Fruit fly (Drosophila melanogaster) whole organism, embryonic: ENCODE measurements around the gene Ssu72.

ENCODE experiments used
- B-H2 ChIP-seq: fragments of 200-800 bp; sonication (Bioruptor generic); optimal IDR thresholded peaks from 2 replicates; lab custom pipeline; 2018; ENCODE audit warnings: missing biosample characterization, mild to moderate bottlenecking, missing genetic modification characterization
- Bgb ChIP-seq: fragments of 200-800 bp; sonication (Bioruptor generic); IDR thresholded peaks from 2 replicates; pipeline ENCODE4 v1.3.6; 2022; ENCODE audit warnings: missing biosample characterization, missing genetic modification characterization; ENCODE audit not compliant: partially characterized antibody
- CG13123 ChIP-seq: fragments of 200-800 bp; sonication (Bioruptor generic); optimal IDR thresholded peaks from 2 replicates; lab custom pipeline; 2016; ENCODE audit warnings: missing biosample characterization, missing genetic modification characterization
- CG15011 ChIP-seq: fragments of 200-800 bp; sonication (Bioruptor generic); optimal IDR thresholded peaks from 3 replicates; lab custom pipeline; 2018; ENCODE audit warnings: missing biosample characterization, mild to moderate bottlenecking, missing genetic modification characterization
- CG15696 ChIP-seq: fragments of 200-800 bp; sonication (Bioruptor generic); optimal IDR thresholded peaks from 2 replicates; lab custom pipeline; 2019; ENCODE audit warnings: missing biosample characterization, mild to moderate bottlenecking, missing genetic modification characterization, moderate library complexity
- CG1792 ChIP-seq: fragments of 200-800 bp; sonication (Bioruptor generic); optimal IDR thresholded peaks from 2 replicates; lab custom pipeline; 2016; ENCODE audit warnings: missing biosample characterization, missing genetic modification characterization
- CG2875 ChIP-seq: fragments of 200-800 bp; sonication (Bioruptor generic); optimal IDR thresholded peaks from 2 replicates; lab custom pipeline; 2017; ENCODE audit warnings: missing biosample characterization, mild to moderate bottlenecking, missing genetic modification characterization, missing genetic modification reagents
- CG30431 ChIP-seq: fragments of 200-800 bp; sonication (Bioruptor generic); optimal IDR thresholded peaks from 2 replicates; lab custom pipeline; 2017; ENCODE audit warnings: missing biosample characterization, missing genetic modification characterization
- CG31224 ChIP-seq: fragments of 200-800 bp; sonication (Bioruptor generic); IDR thresholded peaks from 2 replicates; pipeline ENCODE4 v1.3.6; 2022; ENCODE audit warnings: missing biosample characterization, missing genetic modification characterization
- CG31365 ChIP-seq: fragments of 200-800 bp; sonication (Bioruptor generic); optimal IDR thresholded peaks from 2 replicates; lab custom pipeline; 2018; ENCODE audit warnings: missing biosample characterization, mild to moderate bottlenecking, missing genetic modification characterization
- CG3163 ChIP-seq: fragments of 200-800 bp; sonication (Bioruptor generic); optimal IDR thresholded peaks from 3 replicates; lab custom pipeline; 2016; ENCODE audit warnings: missing biosample characterization, missing genetic modification characterization
- CG33213 ChIP-seq: fragments of 200-800 bp; sonication (Bioruptor generic); optimal IDR thresholded peaks from 3 replicates; lab custom pipeline; 2016; ENCODE audit warnings: missing biosample characterization, missing genetic modification characterization
- CG4730 ChIP-seq: fragments of 200-800 bp; sonication (Bioruptor generic); IDR thresholded peaks from 2 replicates; pipeline ENCODE4 v1.3.6; 2022; ENCODE audit warnings: missing biosample characterization, missing genetic modification characterization
- CG5953 ChIP-seq: fragments of 200-800 bp; sonication (Bioruptor generic); IDR thresholded peaks from 2 replicates; pipeline ENCODE4 v1.3.6; 2022; ENCODE audit warnings: missing biosample characterization, missing genetic modification characterization
- CG6175 ChIP-seq: fragments of 200-800 bp; sonication (Bioruptor generic); IDR thresholded peaks from 3 replicates; pipeline ENCODE4 v1.3.6; 2022; ENCODE audit warnings: missing biosample characterization, missing genetic modification characterization
- CG6683 ChIP-seq: fragments of 200-800 bp; sonication (Bioruptor generic); optimal IDR thresholded peaks from 2 replicates; lab custom pipeline; 2017; ENCODE audit warnings: missing biosample characterization, mild to moderate bottlenecking, missing genetic modification characterization, missing genetic modification reagents
- CG7839 ChIP-seq: fragments of 200-800 bp; sonication (Bioruptor generic); optimal IDR thresholded peaks from 3 replicates; lab custom pipeline; 2018; ENCODE audit warnings: missing biosample characterization, mild to moderate bottlenecking, missing genetic modification characterization, moderate library complexity
- CG8281 ChIP-seq: fragments of 200-800 bp; sonication (Bioruptor generic); optimal IDR thresholded peaks from 2 replicates; lab custom pipeline; 2018; ENCODE audit warnings: missing biosample characterization, mild to moderate bottlenecking, missing genetic modification characterization, moderate library complexity
- CoRest ChIP-seq: fragments of 200-800 bp; sonication (Bioruptor generic); optimal IDR thresholded peaks from 3 replicates; lab custom pipeline; 2018; ENCODE audit warnings: missing biosample characterization, mild to moderate bottlenecking, missing genetic modification characterization, moderate library complexity
- CrebB ChIP-seq: fragments of 200-800 bp; sonication (Bioruptor generic); optimal IDR thresholded peaks from 3 replicates; lab custom pipeline; 2018; ENCODE audit warnings: missing biosample characterization, mild to moderate bottlenecking, missing genetic modification characterization
- Dip2 ChIP-seq: fragments of 200-800 bp; sonication (Bioruptor generic); IDR thresholded peaks from 2 replicates; pipeline ENCODE4 v1.3.6; 2022; ENCODE audit warnings: missing biosample characterization, missing genetic modification characterization
- Drgx ChIP-seq: fragments of 200-800 bp; sonication (Bioruptor generic); IDR thresholded peaks from 2 replicates; pipeline ENCODE4 v1.3.6; 2022; ENCODE audit warnings: missing biosample characterization, missing genetic modification characterization
- Fer1 ChIP-seq: fragments of 200-800 bp; sonication (Bioruptor generic); optimal IDR thresholded peaks from 2 replicates; lab custom pipeline; 2017; ENCODE audit warnings: missing biosample characterization, mild to moderate bottlenecking, missing genetic modification characterization
- Fer2 ChIP-seq: fragments of 200-800 bp; sonication (Bioruptor generic); optimal IDR thresholded peaks from 2 replicates; lab custom pipeline; 2018; ENCODE audit warnings: missing biosample characterization, mild to moderate bottlenecking, missing genetic modification characterization, moderate library complexity
- Hey ChIP-seq: fragments of 200-800 bp; sonication (Bioruptor generic); optimal IDR thresholded peaks from 3 replicates; lab custom pipeline; 2018; ENCODE audit warnings: missing biosample characterization, mild to moderate bottlenecking, missing genetic modification characterization
- Nf-YA ChIP-seq: fragments of 200-800 bp; sonication (Bioruptor generic); IDR thresholded peaks from 2 replicates; pipeline ENCODE4 v1.3.6; 2022; ENCODE audit warnings: missing biosample characterization, missing genetic modification characterization
- Sox100B ChIP-seq: fragments of 200-800 bp; sonication (Bioruptor generic); optimal IDR thresholded peaks from 3 replicates; lab custom pipeline; 2018; ENCODE audit warnings: missing biosample characterization, mild to moderate bottlenecking, missing genetic modification characterization
- Sry-δ ChIP-seq: fragments of 200-800 bp; sonication (Bioruptor generic); optimal IDR thresholded peaks from 2 replicates; lab custom pipeline; 2016; ENCODE audit warnings: missing biosample characterization, missing genetic modification characterization
- Xbp1 ChIP-seq: fragments of 200-800 bp; sonication (Bioruptor generic); optimal IDR thresholded peaks from 3 replicates; lab custom pipeline; 2016; ENCODE audit warnings: missing biosample characterization, mild to moderate bottlenecking, missing genetic modification characterization
- abd-A ChIP-seq: fragments of 200-800 bp; sonication (Bioruptor generic); optimal IDR thresholded peaks from 3 replicates; lab custom pipeline; 2019; ENCODE audit warnings: missing biosample characterization, mild to moderate bottlenecking, missing genetic modification characterization, moderate library complexity
- ash1 ChIP-seq: fragments of 200-800 bp; sonication (Bioruptor generic); optimal IDR thresholded peaks from 2 replicates; lab custom pipeline; 2018; ENCODE audit warnings: missing biosample characterization, mild to moderate bottlenecking, missing genetic modification characterization
- cg ChIP-seq: fragments of 200-800 bp; sonication (Bioruptor generic); optimal IDR thresholded peaks from 3 replicates; lab custom pipeline; 2019; ENCODE audit warnings: missing biosample characterization, mild to moderate bottlenecking, missing genetic modification characterization, moderate library complexity
- crol ChIP-seq: fragments of 200-800 bp; sonication (Bioruptor generic); IDR thresholded peaks from 2 replicates; pipeline ENCODE4 v1.3.6; 2022; ENCODE audit warnings: missing biosample characterization, missing genetic modification characterization
- fd102C ChIP-seq: fragments of 200-800 bp; sonication (Bioruptor generic); optimal IDR thresholded peaks from 2 replicates; lab custom pipeline; 2018; ENCODE audit warnings: missing biosample characterization, mild to moderate bottlenecking, missing genetic modification characterization, moderate library complexity
- ftz-f1 ChIP-seq: fragments of 200-800 bp; sonication (Bioruptor generic); optimal IDR thresholded peaks from 2 replicates; lab custom pipeline; 2016; ENCODE audit warnings: missing biosample characterization, missing genetic modification characterization
- gcm2 ChIP-seq: fragments of 200-800 bp; sonication (Bioruptor generic); optimal IDR thresholded peaks from 2 replicates; lab custom pipeline; 2016; ENCODE audit warnings: missing biosample characterization, missing genetic modification characterization
- hb ChIP-seq: fragments of 200-800 bp; sonication (Bioruptor generic); IDR thresholded peaks from 3 replicates; pipeline ENCODE4 v1.3.6; 2022; ENCODE audit warnings: missing biosample characterization, missing genetic modification characterization; ENCODE audit not compliant: partially characterized antibody
- jigr1 ChIP-seq: fragments of 200-800 bp; sonication (Bioruptor generic); IDR thresholded peaks from 3 replicates; pipeline ENCODE4 v1.3.6; 2022; ENCODE audit warnings: missing biosample characterization, missing genetic modification characterization
- lbe ChIP-seq: fragments of 200-800 bp; sonication (Bioruptor generic); optimal IDR thresholded peaks from 2 replicates; lab custom pipeline; 2016; ENCODE audit warnings: missing biosample characterization, mild to moderate bottlenecking, missing genetic modification characterization
- maf-S ChIP-seq: fragments of 200-800 bp; sonication (Bioruptor generic); optimal IDR thresholded peaks from 2 replicates; lab custom pipeline; 2016; ENCODE audit warnings: missing biosample characterization, missing genetic modification characterization
- nmo ChIP-seq: fragments of 200-800 bp; sonication (Bioruptor generic); optimal IDR thresholded peaks from 2 replicates; lab custom pipeline; 2018; ENCODE audit warnings: missing biosample characterization, mild to moderate bottlenecking, missing genetic modification characterization, moderate library complexity
- pb ChIP-seq: fragments of 200-800 bp; sonication (Bioruptor generic); optimal IDR thresholded peaks from 3 replicates; lab custom pipeline; 2016; ENCODE audit warnings: missing biosample characterization, missing genetic modification characterization
- pho ChIP-seq: fragments of 200-800 bp; sonication (Bioruptor generic); optimal IDR thresholded peaks from 2 replicates; lab custom pipeline; 2016; ENCODE audit warnings: missing biosample characterization, missing genetic modification characterization
- run ChIP-seq: fragments of 200-800 bp; sonication (Bioruptor generic); optimal IDR thresholded peaks from 3 replicates; lab custom pipeline; 2018; ENCODE audit warnings: missing biosample characterization, mild to moderate bottlenecking, missing genetic modification characterization
- tll ChIP-seq, 2 experiments: fragments of 200-800 bp in 1 of 2; fragments of >200 bp in 1 of 2; sonication (Bioruptor generic) in 1 of 2; optimal IDR thresholded peaks; 2 replicates each; lab custom pipeline; 2017 to 2019; ENCODE audit warnings: missing biosample characterization in 2 of 2, missing genetic modification characterization in 2 of 2, mild to moderate bottlenecking in 1 of 2, moderate library complexity in 1 of 2
- ttk ChIP-seq: fragments of 200-800 bp; sonication (Bioruptor generic); IDR thresholded peaks from 2 replicates; pipeline ENCODE4 v2.1.2; 2022; ENCODE audit warnings: missing biosample characterization, missing genetic modification characterization
- tup ChIP-seq: fragments of 200-800 bp; sonication (Bioruptor generic); optimal IDR thresholded peaks from 2 replicates; lab custom pipeline; 2016; ENCODE audit warnings: missing biosample characterization, mild to moderate bottlenecking, missing genetic modification characterization, moderate library complexity
- tx ChIP-seq: fragments of 200-800 bp; sonication (Bioruptor generic); optimal IDR thresholded peaks from 2 replicates; lab custom pipeline; 2016; ENCODE audit warnings: missing biosample characterization, missing genetic modification characterization
- unc-4 ChIP-seq: fragments of 200-800 bp; sonication (Bioruptor generic); IDR thresholded peaks from 2 replicates; pipeline ENCODE4 v1.3.6; 2022; ENCODE audit warnings: missing biosample characterization, missing genetic modification characterization; ENCODE audit not compliant: partially characterized antibody

Gene Ssu72

DNA sequence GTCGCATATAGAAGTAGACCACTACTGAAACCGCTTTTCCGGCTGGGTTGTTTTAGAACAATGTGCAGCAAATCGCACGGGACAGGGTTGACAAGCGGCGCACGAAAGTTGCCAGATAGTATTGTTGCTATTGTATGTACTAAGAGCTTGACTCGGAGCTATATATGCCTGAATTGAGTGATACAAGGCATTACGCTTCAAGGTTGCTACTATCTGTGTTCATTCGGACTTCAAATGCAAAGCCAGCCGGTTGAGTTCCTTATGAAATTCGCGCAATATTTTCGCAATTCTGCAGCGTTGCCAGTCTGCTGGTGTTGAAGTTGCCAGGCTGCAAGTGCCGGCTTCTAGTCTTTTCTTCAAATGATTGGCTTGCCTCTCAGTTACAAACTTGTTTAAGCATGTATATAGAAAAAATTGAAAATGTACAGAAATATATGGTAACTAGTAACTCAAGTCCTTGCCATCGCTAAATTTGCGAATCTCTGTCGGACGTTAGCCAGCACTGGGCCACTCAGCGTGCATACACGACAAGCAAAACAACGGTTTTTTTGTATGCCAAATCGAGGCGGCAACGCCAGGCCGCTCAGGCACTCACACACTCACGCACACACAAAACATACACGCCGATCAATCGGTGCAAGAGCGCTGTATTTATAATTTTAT lies 12.5 kb upstream of the Ssu72 start, which contains the start of the genes Ranbp21 and Elys (continued):
- TF ChIP-seq hb (GFP tag; lab: Robert Waterston, UW) (0 out of 3 replicates have a peak, but pooled peaks have one; percentile 56), CG1792 (GFP tag; lab: Kevin White, UChicago) (peak; percentile 55), lbe (GFP tag; lab: Kevin White, UChicago) (no peak), Fer1 (GFP tag; lab: Kevin White, UChicago) (no peak), CG6683 (no peak), fd102C (GFP tag; lab: Kevin White, UChicago) (no peak), CG6175 (GFP tag; lab: Robert Waterston, UW) (no peak), Sry-δ (GFP tag; lab: Kevin White, UChicago) (peak; percentile 79), nmo (peak; percentile 72), CG7839 (no peak), unc-4 (GFP tag; lab: Robert Waterston, UW) (peak; percentile 44; the same call in 1 of the 2 replicates), ftz-f1 (GFP tag; lab: Kevin White, UChicago) (peak; percentile 5), CG2875 (GFP tag; lab: Kevin White, UChicago) (no peak), ttk (GFP tag; lab: Robert Waterston, UW) (peak; percentile 51; the same call in 1 of the 2 replicates), Fer2 (tag; lab: Kevin White, UChicago) (no peak), pho (peak; percentile 53), run (no peak), CG15696 (tag; lab: Kevin White, UChicago) (no peak), gcm2 (no peak), maf-S (peak; percentile 43), Sox100B (no peak), tx (peak; percentile 58), Xbp1 (GFP tag; lab: Kevin White, UChicago) (peak; percentile 67), CG3163 (GFP tag; lab: Kevin White, UChicago) (peak; percentile 21), ash1 (GFP tag; lab: Kevin White, UChicago) (no peak), CG5953 (GFP tag; lab: Robert Waterston, UW) (no peak), Nf-YA (GFP tag; lab: Robert Waterston, UW) (no peak; the same call in 1 of the 2 replicates), CG13123 (GFP tag; lab: Kevin White, UChicago) (no peak), pb (GFP tag; lab: Kevin White, UChicago) (no peak), crol (GFP tag; lab: Robert Waterston, UW) (no peak), CoRest (tag; lab: Kevin White, UChicago) (peak; percentile 55), abd-A (tag; lab: Kevin White, UChicago) (no peak), Drgx (GFP tag; lab: Robert Waterston, UW) (no peak), Bgb (GFP tag; lab: Robert Waterston, UW) (peak; percentile 31; the same call in 1 of the 2 replicates), CG31224 (GFP tag; lab: Robert Waterston, UW) (peak; percentile 47; the same call in 1 of the 2 replicates), tll (GFP tag; optimal IDR thresholded peaks at IDR 0.05; lab: Kevin White, UChicago) (no peak), CG15011 (no peak), CG4730 (GFP tag; lab: Robert Waterston, UW) (peak; percentile 34; the same call in 1 of the 2 replicates), Hey (tag; lab: Kevin White, UChicago) (no peak), CrebB (no peak), CG30431 (GFP tag; lab: Kevin White, UChicago) (peak; percentile 15), B-H2 (GFP tag; lab: Kevin White, UChicago) (no peak), jigr1 (no peak), CG33213 (GFP tag; lab: Kevin White, UChicago) (no peak), Dip2 (GFP tag; lab: Robert Waterston, UW) (no peak), tup (GFP tag; lab: Kevin White, UChicago) (peak; percentile 33), cg (GFP tag; lab: Kevin White, UChicago) (peak; percentile 69), CG31365 (no peak), CG8281 (tag; lab: Kevin White, UChicago) (no peak)
